Worm (Caenorhabditis elegans): ENCODE results near the gene tbx-38.
A peak's percentile ranks its signal among the peaks of the same experiment; 100 is the strongest.

Gene tbx-38

DNA sequence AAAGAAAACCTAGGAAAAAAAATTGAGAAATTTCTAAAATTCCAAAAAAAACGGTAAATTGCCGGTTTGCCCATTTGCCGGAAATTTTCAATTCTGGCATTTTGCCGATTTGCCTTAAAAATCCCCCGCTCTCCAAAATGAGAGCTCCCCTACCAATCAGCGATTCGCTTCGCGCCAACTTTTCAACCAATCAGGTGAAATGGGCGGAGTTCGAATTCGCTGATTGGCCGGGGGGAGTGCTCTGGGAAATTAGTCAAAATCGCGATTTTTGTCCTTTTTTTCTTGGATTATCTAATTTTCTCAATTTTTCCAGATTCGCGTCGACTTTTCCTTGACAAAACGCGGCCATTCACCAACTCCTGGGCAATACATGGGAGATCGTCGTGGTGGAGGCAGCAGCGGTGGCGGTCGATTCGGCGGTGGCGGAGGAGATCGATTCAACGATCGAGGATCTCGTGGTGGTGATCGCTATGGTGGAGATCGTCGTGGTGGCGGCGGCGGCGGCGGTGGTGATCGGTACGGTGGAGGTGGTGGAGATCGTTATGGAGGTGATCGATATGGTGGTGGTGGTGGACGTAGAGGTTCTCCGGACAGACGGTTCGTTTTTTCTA is 43.8 kb upstream of the tbx-38 start:
- TF ChIP-seq efl-3 (GFP tag; optimal IDR thresholded peaks at IDR 0.05), result no peak
- TF ChIP-seq nhr-85 (tag), result peak; percentile 14
- TF ChIP-seq efl-1 (optimal IDR thresholded peaks at IDR 0.05), result no peak
- peak in 1 of 2 experiments; percentile 27 for TF ChIP-seq efl-1 (GFP tag; optimal IDR thresholded peaks at IDR 0.05 in 1 of 2)

ce11 chrIII:11829062-11829461 is 43.2 kb upstream of the tbx-38 start:
- TF ChIP-seq hlh-17 (GFP tag; optimal IDR thresholded peaks at IDR 0.05; ENCODE audit: borderline replicate concordance), result no peak
- no peak for TF ChIP-seq lin-15B (tag; optimal IDR thresholded peaks at IDR 0.05)
- TF ChIP-seq ztf-11 (tag; optimal IDR thresholded peaks at IDR 0.05), result no peak
- TF ChIP-seq efl-1 (optimal IDR thresholded peaks at IDR 0.05), result no peak
- TF ChIP-seq efl-1 (GFP tag; optimal IDR thresholded peaks at IDR 0.05 in 1 of 2), result peak in 1 of 2 experiments; percentile 33

ce11 chrIII:11826118-11826517 is 40.3 kb upstream of the tbx-38 start, which contains the start of gene rsp-8:
rsp-8 (plus strand) TSS chrIII:11826418.
- no peak for TF ChIP-seq lsy-2 (tag; optimal IDR thresholded peaks at IDR 0.05)
- no peak for TF ChIP-seq pqm-1 (tag; optimal IDR thresholded peaks at IDR 0.05)
- TF ChIP-seq ztf-4 (tag; optimal IDR thresholded peaks at IDR 0.05), result no peak
- TF ChIP-seq skn-1 (tag; optimal IDR thresholded peaks at IDR 0.05), result no peak
- TF ChIP-seq ets-5 (GFP tag; IDR thresholded peaks at IDR 0.05), result no peak
- TF ChIP-seq nhr-85 (tag), result peak; percentile 2

- TF ChIP-seq nhr-19 (GFP tag; conservative IDR thresholded peaks at IDR 0.05) (no peak), aha-1 (tag; optimal IDR thresholded peaks at IDR 0.05) (no peak), tbx-2 (tag; optimal IDR thresholded peaks at IDR 0.05) (peak; percentile 64), vab-15 (tag; optimal IDR thresholded peaks at IDR 0.05) (peak; percentile 72), fkh-8 (tag; optimal IDR thresholded peaks at IDR 0.05) (peak; percentile 75), C04F5.9 (tag; optimal IDR thresholded peaks at IDR 0.05) (no peak), lsy-2 (tag; optimal IDR thresholded peaks at IDR 0.05) (peak; percentile 61 to 90), C34B4.2 (tag; optimal IDR thresholded peaks at IDR 0.05) (no peak), skn-1 (tag; optimal IDR thresholded peaks at IDR 0.05) (peak; percentile 86), pax-3 (tag; optimal IDR thresholded peaks at IDR 0.05) (no peak), xbp-1 (tag; optimal IDR thresholded peaks at IDR 0.05) (peak; percentile 47), sptf-1 (tag; optimal IDR thresholded peaks at IDR 0.05) (no peak), fkh-10 (GFP tag; optimal IDR thresholded peaks at IDR 0.05) (no peak), unc-62 (GFP tag; optimal IDR thresholded peaks at IDR 0.05) (no peak), pag-3 (tag; optimal IDR thresholded peaks at IDR 0.05; ENCODE audit: borderline replicate concordance, insufficient read depth) (no peak), nhr-90 (tag; optimal IDR thresholded peaks at IDR 0.05; ENCODE audit: poor library complexity) (peak; percentile 16), lin-15B (tag; optimal IDR thresholded peaks at IDR 0.05) (peak; percentile 76), snu-23 (GFP tag; optimal IDR thresholded peaks at IDR 0.05) (peak; percentile 58), mdl-1 (tag; optimal IDR thresholded peaks at IDR 0.05) (peak in 1 of 2 experiments; percentile 88), dpl-1 (GFP tag; optimal IDR thresholded peaks at IDR 0.05) (peak; percentile 33 to 76 (median 58)), nhr-71 (tag; optimal IDR thresholded peaks at IDR 0.05) (peak; percentile 58), mab-9 (GFP tag; IDR thresholded peaks at IDR 0.05) (no peak), ceh-8 (GFP tag; optimal IDR thresholded peaks at IDR 0.05) (no peak), unc-98 (GFP tag; IDR thresholded peaks at IDR 0.05) (no peak; the same call in 1 of the 2 replicates), rnt-1 (tag; optimal IDR thresholded peaks at IDR 0.05) (peak; percentile 52), C16A3.4 (tag; optimal IDR thresholded peaks at IDR 0.05) (peak; percentile 82), ceh-90 (tag; optimal IDR thresholded peaks at IDR 0.05) (no peak), hlh-17 (GFP tag; optimal IDR thresholded peaks at IDR 0.05; ENCODE audit: borderline replicate concordance) (no peak), efl-1 (optimal IDR thresholded peaks at IDR 0.05) (peak; percentile 52 to 71), efl-1 (GFP tag; optimal IDR thresholded peaks at IDR 0.05 in 1 of 2) (peak; percentile 74 to 96), ceh-82 (tag; optimal IDR thresholded peaks at IDR 0.05) (peak; percentile 27 to 85 (median 32)), sox-4 (tag; optimal IDR thresholded peaks at IDR 0.05) (no peak), unc-86 (tag; optimal IDR thresholded peaks at IDR 0.05) (peak; percentile 6), egl-27 (tag; optimal IDR thresholded peaks at IDR 0.05) (no peak), F16B12.6 (tag; optimal IDR thresholded peaks at IDR 0.05) (peak; percentile 69), fos-1 (tag; optimal IDR thresholded peaks at IDR 0.05) (peak; percentile 34), ceh-88 (GFP tag; IDR thresholded peaks at IDR 0.05) (no peak; the same call in 1 of the 2 replicates), unc-130 (tag; optimal IDR thresholded peaks at IDR 0.05) (peak; percentile 84)
Measured at ce11 chrIII:11825654-11826053, 39.8 kb upstream of the tbx-38 start.
